Worm (Caenorhabditis elegans) whole organism, midembryonic: Measurements from ENCODE around the gene pgph-2.

Source experiments
- T22C8.4 ChIP-seq: fragments of 200-800 bp; sonication (Bioruptor generic); IDR thresholded peaks from 2 replicates; pipeline ENCODE4 v1.3.6; 2022; ENCODE audit warnings: missing genetic modification characterization, missing compliant biosample characterization
- cog-1 ChIP-seq: sonication (generic microtip); optimal IDR thresholded peaks from 2 replicates; lab custom pipeline; 2016; ENCODE audit warnings: missing genetic modification characterization, missing compliant biosample characterization
- flt-1 ChIP-seq: fragments of 200-800 bp; sonication (Bioruptor generic); IDR thresholded peaks from 2 replicates; pipeline ENCODE4 v1.3.6; 2022; ENCODE audit warnings: missing genetic modification characterization, missing compliant biosample characterization
- klf-2 ChIP-seq: fragments of 200-800 bp; sonication (Bioruptor generic); conservative IDR thresholded peaks from 2 replicates; pipeline ENCODE4 v1.3.6; 2022; ENCODE audit warnings: missing genetic modification reagents, missing genetic modification characterization, missing compliant biosample characterization
- med-1 ChIP-seq: sonication (generic microtip); optimal IDR thresholded peaks from 2 replicates; lab custom pipeline; 2017; ENCODE audit warnings: missing genetic modification characterization, mild to moderate bottlenecking, missing compliant biosample characterization, antibody characterized with exemption, missing genetic modification reagents; ENCODE audit not compliant: insufficient read depth
- ref-1 ChIP-seq: fragments of 200-800 bp; sonication (Bioruptor generic); conservative IDR thresholded peaks from 2 replicates; pipeline ENCODE4 v1.3.6; 2022; ENCODE audit warnings: missing genetic modification reagents, missing genetic modification characterization, missing compliant biosample characterization
- tab-1 ChIP-seq: fragments of 200-800 bp; sonication (Bioruptor generic); IDR thresholded peaks from 2 replicates; pipeline ENCODE4 v1.3.6; 2022; ENCODE audit warnings: missing genetic modification characterization, missing compliant biosample characterization
- ztf-29 ChIP-seq: fragments of 200-800 bp; sonication (Bioruptor generic); IDR thresholded peaks from 2 replicates; pipeline ENCODE4 v1.3.6; 2022; ENCODE audit warnings: missing genetic modification reagents, missing genetic modification characterization, missing compliant biosample characterization

ce11 chrV:5782687-5783086 lies 17.8 kb downstream of the pgph-2 start, which contains the start of gene fbxa-183:
- TF ChIP-seq cog-1 (tag; lab: Kevin White, UChicago) (no peak), flt-1 (no peak), T22C8.4 (GFP tag; lab: Robert Waterston, UW) (no peak), tab-1 (GFP tag; lab: Robert Waterston, UW) (no peak), ref-1 (GFP tag; lab: Robert Waterston, UW) (no peak), klf-2 (no peak), ztf-29 (no peak), med-1 (no peak)
